Worm (Caenorhabditis elegans) whole organism, L4 larva: Measurements from ENCODE around the gene F28H6.4.

Experiments used
- fos-1 ChIP-seq: fragments of 150-350 bp; optimal IDR thresholded peaks from 2 replicates; lab custom pipeline; 2014; ENCODE audit warnings: missing biosample characterization, missing genetic modification characterization
- skn-1 ChIP-seq: fragments of 150-350 bp; optimal IDR thresholded peaks from 2 replicates; lab custom pipeline; 2014; ENCODE audit warnings: missing biosample characterization, missing genetic modification characterization

DNA sequence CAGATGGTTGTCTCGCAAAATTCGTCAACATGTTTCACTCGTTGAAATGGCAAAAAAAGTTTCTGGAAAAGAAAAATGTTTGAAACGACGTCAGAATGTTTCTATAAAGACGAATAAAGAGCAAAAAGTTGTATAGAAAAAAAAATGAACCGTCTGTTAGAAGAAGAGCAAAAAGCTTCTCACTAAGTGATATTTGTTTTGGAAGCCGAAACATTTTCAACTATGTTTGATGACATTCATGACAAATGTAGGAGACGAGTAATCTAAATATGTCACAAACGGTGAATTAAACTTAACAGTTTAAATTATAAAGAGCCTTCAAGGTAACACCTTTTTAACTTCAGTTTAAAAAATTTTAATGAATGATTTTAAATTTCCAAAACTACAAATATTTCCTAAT is 12.4 kb downstream of the F28H6.4 start, which contains the start of gene nkat-1:
- TF ChIP-seq skn-1 (tag; lab: Kevin White, UChicago) (no peak), fos-1 (tag; lab: Kevin White, UChicago) (no peak)
